Worm (Caenorhabditis elegans) whole organism, L3 larva: ENCODE data around the gene C55A6.10.

ENCODE experiments used
- R02D3.7 ChIP-seq: fragments of 150-350 bp; optimal IDR thresholded peaks from 2 replicates; lab custom pipeline; 2014; ENCODE audit warnings: missing biosample characterization, missing genetic modification characterization
- ZK546.5 ChIP-seq: sonication (generic microtip); optimal IDR thresholded peaks from 2 replicates; lab custom pipeline; 2017; ENCODE audit warnings: missing biosample characterization, missing genetic modification characterization
- ceh-28 ChIP-seq: fragments of 150-350 bp; optimal IDR thresholded peaks from 2 replicates; lab custom pipeline; 2014; ENCODE audit warnings: missing biosample characterization, missing genetic modification reagents, missing genetic modification characterization
- ceh-82 ChIP-seq: fragments of 150-350 bp; optimal IDR thresholded peaks from 2 replicates; lab custom pipeline; 2014; ENCODE audit warnings: missing biosample characterization, missing genetic modification characterization
- ceh-9 ChIP-seq: sonication (generic microtip); optimal IDR thresholded peaks from 2 replicates; lab custom pipeline; 2018; ENCODE audit warnings: missing biosample characterization, missing genetic modification characterization
- daf-12 ChIP-seq: fragments of 150-350 bp; optimal IDR thresholded peaks from 2 replicates; lab custom pipeline; 2014; ENCODE audit warnings: missing biosample characterization, missing genetic modification reagents, missing genetic modification characterization
- egl-27 ChIP-seq: sonication (generic microtip); optimal IDR thresholded peaks from 4 replicates; lab custom pipeline; 2017; ENCODE audit warnings: missing biosample characterization, missing genetic modification reagents, missing genetic modification characterization
- egl-5 ChIP-seq: fragments of 150-350 bp; optimal IDR thresholded peaks from 2 replicates; lab custom pipeline; 2017; ENCODE audit warnings: missing biosample characterization, missing genetic modification reagents, missing genetic modification characterization, inconsistent platforms
- elt-1 ChIP-seq: fragments of 150-350 bp; optimal IDR thresholded peaks from 2 replicates; lab custom pipeline; 2014; ENCODE audit warnings: missing biosample characterization, missing genetic modification characterization
- elt-2 ChIP-seq: sonication (generic microtip); optimal IDR thresholded peaks from 2 replicates; lab custom pipeline; 2016; ENCODE audit warnings: missing genetic modification reagents, mild to moderate bottlenecking, missing genetic modification characterization, missing compliant biosample characterization
- elt-3 ChIP-seq, 3 experiments: fragments of 150-350 bp in 1 of 3; sonication (generic microtip) in 2 of 3; optimal IDR thresholded peaks; 2 replicates in 2 of 3; 4 replicates in 1 of 3; lab custom pipeline; 2014 to 2017; ENCODE audit warnings: missing biosample characterization in 3 of 3, missing genetic modification characterization in 3 of 3
- fkh-10 ChIP-seq: sonication (generic microtip); optimal IDR thresholded peaks from 2 replicates; lab custom pipeline; 2017; ENCODE audit warnings: missing biosample characterization, missing genetic modification reagents, missing genetic modification characterization
- fkh-2 ChIP-seq: fragments of 150-350 bp; optimal IDR thresholded peaks from 2 replicates; lab custom pipeline; 2014; ENCODE audit warnings: missing biosample characterization, missing genetic modification reagents, missing genetic modification characterization
- fos-1 ChIP-seq: fragments of 150-350 bp; optimal IDR thresholded peaks from 2 replicates; lab custom pipeline; 2014; ENCODE audit warnings: missing biosample characterization, missing genetic modification characterization
- hmg-11 ChIP-seq: sonication (generic microtip); optimal IDR thresholded peaks from 2 replicates; lab custom pipeline; 2016; ENCODE audit warnings: missing genetic modification characterization, missing compliant biosample characterization
- jun-1 ChIP-seq: fragments of 150-350 bp; optimal IDR thresholded peaks from 2 replicates; lab custom pipeline; 2014; ENCODE audit warnings: missing biosample characterization, missing genetic modification reagents, missing genetic modification characterization
- lin-15B ChIP-seq: fragments of 150-350 bp; optimal IDR thresholded peaks from 2 replicates; lab custom pipeline; 2014; ENCODE audit warnings: missing biosample characterization, missing genetic modification characterization
- lin-39 ChIP-seq: fragments of 150-350 bp; optimal IDR thresholded peaks from 2 replicates; lab custom pipeline; 2018; ENCODE audit warnings: missing biosample characterization, missing genetic modification reagents, missing genetic modification characterization
- lsy-12 ChIP-seq: sonication (generic microtip); optimal IDR thresholded peaks from 2 replicates; lab custom pipeline; 2016; ENCODE audit warnings: mild to moderate bottlenecking, missing genetic modification characterization, missing compliant biosample characterization
- mdl-1 ChIP-seq: fragments of 150-350 bp; optimal IDR thresholded peaks from 2 replicates; lab custom pipeline; 2014; ENCODE audit warnings: missing biosample characterization, missing genetic modification characterization
- mml-1 ChIP-seq: fragments of 150-350 bp; sonication (generic microtip); optimal IDR thresholded peaks from 3 replicates; lab custom pipeline; 2014; ENCODE audit warnings: missing biosample characterization, missing genetic modification characterization
- nfya-1 ChIP-seq: sonication (generic microtip); optimal IDR thresholded peaks from 2 replicates; lab custom pipeline; 2017; ENCODE audit warnings: missing genetic modification characterization, mild to moderate bottlenecking, missing compliant biosample characterization, antibody characterized with exemption, moderate library complexity; ENCODE audit not compliant: insufficient read depth
- nhr-11 ChIP-seq: fragments of 150-350 bp; optimal IDR thresholded peaks from 2 replicates; lab custom pipeline; 2014; ENCODE audit warnings: missing biosample characterization, missing genetic modification characterization
- nhr-12 ChIP-seq: fragments of 150-350 bp; optimal IDR thresholded peaks from 2 replicates; lab custom pipeline; 2014; ENCODE audit warnings: missing biosample characterization, missing genetic modification characterization
- nhr-23 ChIP-seq: fragments of 150-350 bp; optimal IDR thresholded peaks from 2 replicates; lab custom pipeline; 2014; ENCODE audit warnings: missing biosample characterization, missing genetic modification reagents, missing genetic modification characterization
- nhr-25 ChIP-seq: sonication (generic microtip); optimal IDR thresholded peaks from 2 replicates; lab custom pipeline; 2017; ENCODE audit warnings: missing biosample characterization, missing genetic modification characterization
- nhr-28 ChIP-seq: fragments of 150-350 bp; optimal IDR thresholded peaks from 2 replicates; lab custom pipeline; 2014; ENCODE audit warnings: missing biosample characterization, missing genetic modification characterization
- nhr-43 ChIP-seq: sonication (generic microtip); optimal IDR thresholded peaks from 2 replicates; lab custom pipeline; 2016; ENCODE audit warnings: mild to moderate bottlenecking, missing genetic modification characterization, missing compliant biosample characterization; ENCODE audit not compliant: poor library complexity, severe bottlenecking
- nhr-76 ChIP-seq: fragments of 150-350 bp; sonication (generic microtip); optimal IDR thresholded peaks from 5 replicates; lab custom pipeline; 2014; ENCODE audit warnings: missing biosample characterization, missing genetic modification characterization
- nhr-77 ChIP-seq: fragments of 150-350 bp; optimal IDR thresholded peaks from 2 replicates; lab custom pipeline; 2014; ENCODE audit warnings: missing biosample characterization, missing genetic modification characterization
- pha-4 ChIP-seq: fragments of 150-350 bp; optimal IDR thresholded peaks from 2 replicates; lab custom pipeline; 2014; ENCODE audit warnings: missing biosample characterization, missing genetic modification reagents, missing genetic modification characterization
- sea-2 ChIP-seq: fragments of 150-350 bp; sonication (generic microtip); optimal IDR thresholded peaks from 4 replicates; lab custom pipeline; 2014; ENCODE audit warnings: missing biosample characterization, missing genetic modification reagents, missing genetic modification characterization
- skn-1 ChIP-seq: fragments of 150-350 bp; optimal IDR thresholded peaks from 2 replicates; lab custom pipeline; 2014; ENCODE audit warnings: missing biosample characterization, missing genetic modification characterization
- tbx-2 ChIP-seq: sonication (generic microtip); optimal IDR thresholded peaks from 2 replicates; lab custom pipeline; 2016; ENCODE audit warnings: mild to moderate bottlenecking, missing genetic modification characterization, missing compliant biosample characterization
- unc-39 ChIP-seq: sonication (generic microtip); optimal IDR thresholded peaks from 4 replicates; lab custom pipeline; 2017; ENCODE audit warnings: missing biosample characterization, missing genetic modification characterization
- zag-1 ChIP-seq: fragments of 150-350 bp; optimal IDR thresholded peaks from 2 replicates; lab custom pipeline; 2014; ENCODE audit warnings: missing biosample characterization, missing genetic modification characterization
- ztf-11 ChIP-seq: fragments of 150-350 bp; optimal IDR thresholded peaks from 2 replicates; lab custom pipeline; 2014; ENCODE audit warnings: missing biosample characterization, missing genetic modification characterization

The C55A6.10 gene

ce11 chrV:11508773-11509172 lies 3.6 kb downstream of the C55A6.10 start, which contains the start of gene ttll-5:
ttll-5 (plus strand) TSS chrV:11509060.
- TF ChIP-seq lsy-12 = no peak
- no peak for TF ChIP-seq daf-12
- peak; percentile 83 for TF ChIP-seq nhr-25 (tag; lab: Kevin White, UChicago)
- no peak for TF ChIP-seq lin-15B (tag; lab: Kevin White, UChicago)

- TF ChIP-seq skn-1 (tag; lab: Kevin White, UChicago) (no peak), pha-4 (peak; percentile 41)
Observed at ce11 chrV:11513432-11513831, 8.3 kb downstream of the C55A6.10 start, which contains the start of gene C55A6.3. C55A6.3 (minus strand) TSS chrV:11513532.

- TF ChIP-seq nfya-1 (tag; lab: Kevin White, UChicago) = no peak
- no peak for TF ChIP-seq nhr-43
- TF ChIP-seq jun-1 (tag; lab: Kevin White, UChicago) = no peak
- TF ChIP-seq pha-4 = peak; percentile 93
- no peak for TF ChIP-seq mdl-1 (tag; lab: Kevin White, UChicago)
- TF ChIP-seq ceh-28 (tag; lab: Kevin White, UChicago) = no peak
- TF ChIP-seq elt-1 (tag; lab: Kevin White, UChicago) = no peak
Observed at ce11 chrV:11514677-11515076, 9.5 kb downstream of the C55A6.10 start, which contains the start of gene C55A6.6. C55A6.6 (minus strand) TSS chrV:11514737.

ce11 chrV:11515145-11515544 lies 10.0 kb downstream of the C55A6.10 start:
- TF ChIP-seq ZK546.5 (tag; lab: Kevin White, UChicago) (no peak), zag-1 (tag; lab: Kevin White, UChicago) (no peak)

- no peak for TF ChIP-seq jun-1 (tag; lab: Kevin White, UChicago)
- no peak for TF ChIP-seq elt-3 (tag; optimal IDR thresholded peaks at IDR 0.05; lab: Kevin White, UChicago)
- TF ChIP-seq R02D3.7 (tag; lab: Kevin White, UChicago) = no peak
- TF ChIP-seq zag-1 (tag; lab: Kevin White, UChicago) = no peak
- peak; percentile 80 for TF ChIP-seq skn-1 (tag; lab: Kevin White, UChicago)
- no peak for TF ChIP-seq mml-1 (tag; lab: Kevin White, UChicago)
- no peak for TF ChIP-seq egl-27
- TF ChIP-seq egl-5 (tag; lab: Kevin White, UChicago) = no peak
- TF ChIP-seq pha-4 = peak; percentile 12
- TF ChIP-seq nfya-1 (tag; lab: Kevin White, UChicago) = no peak
- no peak for TF ChIP-seq unc-39 (tag; lab: Kevin White, UChicago)
- TF ChIP-seq nhr-28 (tag; lab: Kevin White, UChicago) = no peak
- TF ChIP-seq tbx-2 = no peak
Observed at ce11 chrV:11516141-11516591, 11.0 kb downstream of the C55A6.10 start, which contains the start of gene sdz-8. sdz-8 (minus strand) TSS chrV:11516191.

- TF ChIP-seq lsy-12 (no peak), nhr-23 (no peak), R02D3.7 (tag; lab: Kevin White, UChicago) (no peak), nhr-76 (no peak), elt-1 (tag; lab: Kevin White, UChicago) (no peak), sea-2 (GFP tag; lab: Kevin White, UChicago) (no peak), nhr-11 (tag; lab: Kevin White, UChicago) (no peak)
Observed at ce11 chrV:11517789-11518188, 12.6 kb downstream of the C55A6.10 start, which contains the start of gene C55A6.4. C55A6.4 (minus strand) TSS chrV:11517889.

- TF ChIP-seq hmg-11 (tag; lab: Kevin White, UChicago) = no peak
- no peak for TF ChIP-seq lsy-12
- TF ChIP-seq nhr-25 (tag; lab: Kevin White, UChicago) = no peak
- no peak for TF ChIP-seq ceh-9 (tag; lab: Kevin White, UChicago)
- no peak for TF ChIP-seq fos-1 (tag; lab: Kevin White, UChicago)
- TF ChIP-seq nhr-76 = no peak
- no peak for TF ChIP-seq fkh-10 (GFP tag; lab: Kevin White, UChicago)
- no peak for TF ChIP-seq nhr-77 (tag; lab: Kevin White, UChicago)
- TF ChIP-seq ZK546.5 (tag; lab: Kevin White, UChicago) = no peak
- no peak for TF ChIP-seq daf-12
- no peak for TF ChIP-seq fkh-2
- TF ChIP-seq ztf-11 (tag; lab: Kevin White, UChicago) = no peak
- TF ChIP-seq ceh-82 (tag; lab: Kevin White, UChicago) = no peak
- no peak for TF ChIP-seq egl-27
- TF ChIP-seq lin-39 = no peak
- no peak for TF ChIP-seq nhr-12 (tag; lab: Kevin White, UChicago)
- no peak for TF ChIP-seq elt-2 (tag; lab: Kevin White, UChicago)
- TF ChIP-seq sea-2 (GFP tag; lab: Kevin White, UChicago) = no peak
- no peak for TF ChIP-seq elt-3 (tag; optimal IDR thresholded peaks at IDR 0.05; lab: Kevin White, UChicago)
- no peak for TF ChIP-seq egl-5 (tag; lab: Kevin White, UChicago)
Observed at ce11 chrV:11520215-11520614, 15.1 kb downstream of the C55A6.10 start, which contains the start of the genes C55A6.11 and C55A6.7. C55A6.11 (plus strand) TSS chrV:11520515. C55A6.7 (minus strand) TSS chrV:11520530.
